Fruit fly (Drosophila melanogaster) whole organism, prepupa: Measurements from ENCODE around the gene nan.
A peak's percentile ranks its signal among the peaks of the same experiment; 100 is the strongest.

ENCODE experiments used
- Blimp-1 ChIP-seq: fragments of 200-800 bp; sonication (Bioruptor generic); optimal IDR thresholded peaks from 3 replicates; lab custom pipeline; 2017; ENCODE audit warnings: missing biosample characterization, missing genetic modification characterization, mild to moderate bottlenecking, moderate library complexity, missing genetic modification reagents
- CG10631 ChIP-seq: fragments of 200-800 bp; sonication (Bioruptor generic); optimal IDR thresholded peaks from 2 replicates; lab custom pipeline; 2016; ENCODE audit warnings: missing biosample characterization, missing genetic modification characterization
- CG11294 ChIP-seq: fragments of 200-800 bp; sonication (Bioruptor generic); IDR thresholded peaks from 2 replicates; pipeline ENCODE4 v1.3.6; 2022; ENCODE audit warnings: missing biosample characterization, missing genetic modification characterization
- CG11762 ChIP-seq: fragments of 200-800 bp; sonication (Bioruptor generic); optimal IDR thresholded peaks from 3 replicates; lab custom pipeline; 2016; ENCODE audit warnings: missing biosample characterization, missing genetic modification characterization; ENCODE audit not compliant: insufficient read depth
- CG11902 ChIP-seq: fragments of 200-800 bp; sonication (Bioruptor generic); optimal IDR thresholded peaks from 3 replicates; lab custom pipeline; 2016; ENCODE audit warnings: missing biosample characterization, missing genetic modification characterization
- CG15336 ChIP-seq: fragments of 200-800 bp; sonication (Bioruptor generic); IDR thresholded peaks from 2 replicates; pipeline ENCODE4 v1.3.6; 2022; ENCODE audit warnings: missing biosample characterization, missing genetic modification characterization
- CG1621 ChIP-seq: fragments of 200-800 bp; sonication (Bioruptor generic); optimal IDR thresholded peaks from 3 replicates; lab custom pipeline; 2018; ENCODE audit warnings: missing biosample characterization, mild to moderate bottlenecking, missing genetic modification characterization
- CG16779 ChIP-seq: fragments of 200-800 bp; sonication (Bioruptor generic); optimal IDR thresholded peaks from 3 replicates; lab custom pipeline; 2017; ENCODE audit warnings: missing biosample characterization, mild to moderate bottlenecking, missing genetic modification characterization
- CG3032 ChIP-seq: fragments of 200-800 bp; optimal IDR thresholded peaks from 2 replicates; lab custom pipeline; 2019; ENCODE audit warnings: missing biosample characterization, mild to moderate bottlenecking, missing genetic modification characterization, moderate library complexity
- CG31627 ChIP-seq: fragments of 200-800 bp; sonication (Bioruptor generic); optimal IDR thresholded peaks from 3 replicates; lab custom pipeline; 2016; ENCODE audit warnings: missing biosample characterization, missing genetic modification characterization
- CG32006 ChIP-seq: fragments of 200-800 bp; sonication (Bioruptor generic); optimal IDR thresholded peaks from 3 replicates; lab custom pipeline; 2017; ENCODE audit warnings: missing biosample characterization, mild to moderate bottlenecking, missing genetic modification characterization
- CG34406 ChIP-seq: fragments of 200-800 bp; sonication (Bioruptor generic); optimal IDR thresholded peaks from 3 replicates; lab custom pipeline; 2016; ENCODE audit warnings: missing biosample characterization, missing genetic modification characterization
- CG3919 ChIP-seq: fragments of 200-800 bp; sonication (Bioruptor generic); optimal IDR thresholded peaks from 3 replicates; lab custom pipeline; 2016; ENCODE audit warnings: missing biosample characterization, missing genetic modification characterization
- CG4318 ChIP-seq: fragments of 200-800 bp; sonication (Bioruptor generic); optimal IDR thresholded peaks from 3 replicates; lab custom pipeline; 2017; ENCODE audit warnings: missing biosample characterization, mild to moderate bottlenecking, missing genetic modification characterization
- CG6163 ChIP-seq: fragments of 200-800 bp; sonication (Bioruptor generic); IDR thresholded peaks from 3 replicates; pipeline ENCODE4 v1.3.6; 2022; ENCODE audit warnings: missing biosample characterization, missing genetic modification characterization
- CG6276 ChIP-seq: fragments of 200-800 bp; sonication (Bioruptor generic); optimal IDR thresholded peaks from 2 replicates; lab custom pipeline; 2017; ENCODE audit warnings: missing biosample characterization, mild to moderate bottlenecking, missing genetic modification characterization
- CG6792 ChIP-seq: fragments of 200-800 bp; sonication (Bioruptor generic); optimal IDR thresholded peaks from 3 replicates; lab custom pipeline; 2016; ENCODE audit warnings: missing biosample characterization, missing genetic modification characterization
- CG6808 ChIP-seq: fragments of 200-800 bp; sonication (Bioruptor generic); optimal IDR thresholded peaks from 3 replicates; lab custom pipeline; 2017; ENCODE audit warnings: missing biosample characterization, missing genetic modification characterization, mild to moderate bottlenecking, moderate library complexity, missing genetic modification reagents
- CG6854 ChIP-seq: fragments of 200-800 bp; sonication (Bioruptor generic); optimal IDR thresholded peaks from 2 replicates; lab custom pipeline; 2017; ENCODE audit warnings: missing biosample characterization, mild to moderate bottlenecking, missing genetic modification characterization
- CG7368 ChIP-seq: fragments of 200-800 bp; sonication (Bioruptor generic); optimal IDR thresholded peaks from 3 replicates; lab custom pipeline; 2016; ENCODE audit warnings: missing biosample characterization, missing genetic modification characterization
- CG8319 ChIP-seq: fragments of 200-800 bp; sonication (Bioruptor generic); optimal IDR thresholded peaks from 3 replicates; lab custom pipeline; 2016; ENCODE audit warnings: missing biosample characterization, missing genetic modification characterization
- CG8632 ChIP-seq: fragments of 200-800 bp; sonication (Bioruptor generic); optimal IDR thresholded peaks from 3 replicates; lab custom pipeline; 2016; ENCODE audit warnings: missing biosample characterization, missing genetic modification characterization
- CG9139 ChIP-seq: fragments of 200-800 bp; sonication (Bioruptor generic); optimal IDR thresholded peaks from 3 replicates; lab custom pipeline; 2017; ENCODE audit warnings: missing biosample characterization, mild to moderate bottlenecking, missing genetic modification characterization
- Eip75B ChIP-seq: fragments of 200-800 bp; sonication (Bioruptor generic); optimal IDR thresholded peaks from 3 replicates; lab custom pipeline; 2016; ENCODE audit warnings: missing biosample characterization, missing genetic modification characterization
- Eip78C ChIP-seq: fragments of 200-800 bp; sonication (Bioruptor generic); peaks from one replicate; lab custom pipeline; 2016; ENCODE audit warnings: missing biosample characterization, missing genetic modification characterization
- Eip93F ChIP-seq: fragments of 200-800 bp; sonication (Bioruptor generic); optimal IDR thresholded peaks from 2 replicates; lab custom pipeline; 2016; ENCODE audit warnings: missing biosample characterization, mild to moderate bottlenecking, missing genetic modification characterization
- Ets96B ChIP-seq: fragments of 200-800 bp; optimal IDR thresholded peaks from 2 replicates; lab custom pipeline; 2019; ENCODE audit warnings: missing biosample characterization, mild to moderate bottlenecking, missing genetic modification characterization, moderate library complexity
- Gug ChIP-seq: fragments of 200-800 bp; sonication (Bioruptor generic); IDR thresholded peaks from 2 replicates; pipeline ENCODE4 v1.3.6; 2022; ENCODE audit warnings: missing biosample characterization, missing genetic modification characterization
- Hr39 ChIP-seq: fragments of 200-800 bp; sonication (Bioruptor generic); optimal IDR thresholded peaks from 2 replicates; lab custom pipeline; 2016; ENCODE audit warnings: missing biosample characterization, missing genetic modification characterization
- Hr4 ChIP-seq: fragments of 200-800 bp; sonication (Bioruptor generic); optimal IDR thresholded peaks from 3 replicates; lab custom pipeline; 2016; ENCODE audit warnings: missing biosample characterization, missing genetic modification characterization
- Met ChIP-seq: fragments of 200-800 bp; sonication (Bioruptor generic); optimal IDR thresholded peaks from 3 replicates; lab custom pipeline; 2016; ENCODE audit warnings: missing biosample characterization, missing genetic modification characterization
- OdsH ChIP-seq: fragments of 200-800 bp; sonication (Bioruptor generic); optimal IDR thresholded peaks from 3 replicates; lab custom pipeline; 2016; ENCODE audit warnings: missing biosample characterization, missing genetic modification characterization
- Smox ChIP-seq: fragments of 200-800 bp; sonication (Bioruptor generic); optimal IDR thresholded peaks from 3 replicates; lab custom pipeline; 2016; ENCODE audit warnings: missing biosample characterization, missing genetic modification characterization
- Sox102F ChIP-seq: fragments of 200-800 bp; sonication (Bioruptor generic); optimal IDR thresholded peaks from 2 replicates; lab custom pipeline; 2016; ENCODE audit warnings: missing biosample characterization, mild to moderate bottlenecking, missing genetic modification characterization
- Sox14 ChIP-seq: fragments of 200-800 bp; sonication (Bioruptor generic); optimal IDR thresholded peaks from 3 replicates; lab custom pipeline; 2016; ENCODE audit warnings: missing biosample characterization, missing genetic modification characterization
- achi ChIP-seq: fragments of 200-800 bp; sonication (Bioruptor generic); optimal IDR thresholded peaks from 3 replicates; lab custom pipeline; 2016; ENCODE audit warnings: missing biosample characterization, missing genetic modification characterization
- acj6 ChIP-seq: fragments of 200-800 bp; sonication (Bioruptor generic); optimal IDR thresholded peaks from 3 replicates; lab custom pipeline; 2016; ENCODE audit warnings: missing biosample characterization, missing genetic modification characterization
- dac ChIP-seq: fragments of 200-800 bp; sonication (Bioruptor generic); optimal IDR thresholded peaks from 2 replicates; lab custom pipeline; 2017; ENCODE audit warnings: missing biosample characterization, mild to moderate bottlenecking, missing genetic modification characterization
- dsx ChIP-seq: fragments of 200-800 bp; optimal IDR thresholded peaks from 3 replicates; lab custom pipeline; 2019; ENCODE audit warnings: missing biosample characterization, mild to moderate bottlenecking, missing genetic modification characterization, moderate library complexity; ENCODE audit not compliant: poor library complexity, severe bottlenecking
- eg ChIP-seq: fragments of 200-800 bp; sonication (Bioruptor generic); IDR thresholded peaks from 3 replicates; pipeline ENCODE4 v1.3.6; 2022; ENCODE audit warnings: missing biosample characterization, missing genetic modification characterization
- esn ChIP-seq: fragments of 200-800 bp; sonication (Bioruptor generic); optimal IDR thresholded peaks from 2 replicates; lab custom pipeline; 2016; ENCODE audit warnings: missing biosample characterization, mild to moderate bottlenecking, missing genetic modification characterization, moderate library complexity
- fd59A ChIP-seq: fragments of 200-800 bp; sonication (Bioruptor generic); optimal IDR thresholded peaks from 2 replicates; lab custom pipeline; 2017; ENCODE audit warnings: missing biosample characterization, mild to moderate bottlenecking, missing genetic modification characterization, missing genetic modification reagents
- fkh ChIP-seq: fragments of 200-800 bp; sonication (Bioruptor generic); optimal IDR thresholded peaks from 3 replicates; lab custom pipeline; 2017; ENCODE audit warnings: missing biosample characterization, mild to moderate bottlenecking, missing genetic modification characterization, moderate library complexity
- lz ChIP-seq: fragments of 200-800 bp; sonication (Bioruptor generic); optimal IDR thresholded peaks from 3 replicates; lab custom pipeline; 2016; ENCODE audit warnings: missing biosample characterization, missing genetic modification characterization
- net ChIP-seq: fragments of 200-800 bp; sonication (Bioruptor generic); optimal IDR thresholded peaks from 3 replicates; lab custom pipeline; 2016; ENCODE audit warnings: missing biosample characterization, missing genetic modification characterization
- pdm3 ChIP-seq: fragments of 200-800 bp; sonication (Bioruptor generic); optimal IDR thresholded peaks from 3 replicates; lab custom pipeline; 2016; ENCODE audit warnings: missing biosample characterization, missing genetic modification characterization
- salr ChIP-seq, 2 experiments: fragments of 200-800 bp; sonication (Bioruptor generic); optimal IDR thresholded peaks; 3 replicates each; lab custom pipeline; 2016 to 2018; ENCODE audit warnings: missing biosample characterization in 2 of 2, missing genetic modification characterization in 2 of 2, mild to moderate bottlenecking in 1 of 2
- spab ChIP-seq: fragments of 200-800 bp; sonication (Bioruptor generic); optimal IDR thresholded peaks from 2 replicates; lab custom pipeline; 2017; ENCODE audit warnings: missing biosample characterization, mild to moderate bottlenecking, missing genetic modification characterization, missing genetic modification reagents
- ss ChIP-seq, 2 experiments: fragments of 200-800 bp; sonication (Bioruptor generic); optimal IDR thresholded peaks; 2 replicates in 1 of 2; 3 replicates in 1 of 2; lab custom pipeline; 2017 to 2018; ENCODE audit warnings: mild to moderate bottlenecking in 2 of 2, missing biosample characterization in 2 of 2, missing genetic modification characterization in 2 of 2, moderate library complexity in 1 of 2
- svp ChIP-seq: fragments of 200-800 bp; sonication (Bioruptor generic); peaks from one replicate; lab custom pipeline; 2016; ENCODE audit warnings: missing biosample characterization, missing genetic modification characterization
- vri ChIP-seq: fragments of 200-800 bp; sonication (Bioruptor generic); optimal IDR thresholded peaks from 3 replicates; lab custom pipeline; 2016; ENCODE audit warnings: missing biosample characterization, mild to moderate bottlenecking, missing genetic modification characterization

Gene nan

DNA sequence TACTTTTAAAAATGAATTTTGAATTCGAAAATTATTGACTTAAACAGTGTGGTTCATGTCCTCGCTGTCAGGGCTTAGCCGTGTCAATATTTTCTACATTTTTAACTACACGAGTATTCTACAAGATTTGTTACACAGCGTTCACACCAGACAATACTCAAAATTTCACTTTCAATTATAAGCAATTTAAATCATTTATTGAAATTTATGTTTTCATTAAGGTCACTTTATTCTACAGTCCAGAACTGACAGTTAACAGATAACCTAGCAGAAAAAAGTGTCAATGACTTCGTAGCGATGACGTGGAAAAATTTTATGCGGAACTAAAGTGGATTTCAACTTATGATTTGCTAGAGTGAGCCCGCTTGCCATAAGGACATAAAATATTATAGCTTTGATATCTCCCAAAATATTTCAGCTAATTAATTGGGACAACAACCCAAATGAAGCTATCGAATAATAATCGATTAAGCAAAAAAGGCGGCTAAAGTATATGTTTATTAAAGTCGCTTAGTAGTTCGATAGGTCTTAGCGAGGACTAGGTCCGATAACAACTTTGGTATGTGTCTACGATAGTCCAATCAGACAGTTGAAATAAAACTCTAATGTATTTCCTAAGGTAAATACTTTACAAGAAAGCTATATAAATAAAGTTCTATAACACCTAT, 643 bp upstream of the nan start:
- no peak for TF ChIP-seq fkh
- TF ChIP-seq Eip78C (GFP tag; lab: Kevin White, UChicago): no peak
- TF ChIP-seq spab (GFP tag; lab: Kevin White, UChicago): no peak
- TF ChIP-seq OdsH: peak; percentile 36
- peak; percentile 8 for TF ChIP-seq Smox (GFP tag; lab: Kevin White, UChicago)
- TF ChIP-seq Eip93F (GFP tag; lab: Kevin White, UChicago): no peak
- no peak for TF ChIP-seq salr (GFP tag; optimal IDR thresholded peaks at IDR 0.05; lab: Kevin White, UChicago)
- no peak for TF ChIP-seq CG1621
- no peak for TF ChIP-seq CG10631 (GFP tag; lab: Kevin White, UChicago)
- TF ChIP-seq lz: no peak
- TF ChIP-seq net (GFP tag; lab: Kevin White, UChicago): peak; percentile 32
- peak; percentile 88 for TF ChIP-seq Blimp-1 (GFP tag; lab: Kevin White, UChicago)
- TF ChIP-seq esn (GFP tag; lab: Kevin White, UChicago): peak; percentile 9
- TF ChIP-seq CG8319 (GFP tag; lab: Kevin White, UChicago): no peak
- TF ChIP-seq pdm3 (GFP tag; lab: Kevin White, UChicago): peak; percentile 54
- TF ChIP-seq Sox102F (GFP tag; lab: Kevin White, UChicago): no peak
- TF ChIP-seq svp (GFP tag; lab: Kevin White, UChicago): peak; percentile 15
- no peak for TF ChIP-seq fd59A (GFP tag; lab: Kevin White, UChicago)
- peak; percentile 86 for TF ChIP-seq CG6163 (GFP tag; lab: Robert Waterston, UW)
- peak; percentile 59 for TF ChIP-seq Gug (GFP tag; lab: Robert Waterston, UW)
- no peak for TF ChIP-seq CG34406 (GFP tag; lab: Kevin White, UChicago)
- TF ChIP-seq CG6792: no peak
- TF ChIP-seq CG4318 (GFP tag; lab: Kevin White, UChicago): no peak
- TF ChIP-seq Met (GFP tag; lab: Kevin White, UChicago): peak; percentile 16
- no peak for TF ChIP-seq CG16779 (tag; lab: Kevin White, UChicago)
- no peak for TF ChIP-seq dac (GFP tag; lab: Kevin White, UChicago)
- TF ChIP-seq ss (GFP tag; optimal IDR thresholded peaks at IDR 0.05; lab: Kevin White, UChicago): no peak
- no peak for TF ChIP-seq CG3032
- TF ChIP-seq vri: no peak
- TF ChIP-seq CG11902 (GFP tag; lab: Kevin White, UChicago): no peak
- peak; percentile 43 for TF ChIP-seq CG32006 (GFP tag; lab: Kevin White, UChicago)
- TF ChIP-seq Hr39 (GFP tag; lab: Kevin White, UChicago): peak; percentile 47
- TF ChIP-seq CG6808 (GFP tag; lab: Kevin White, UChicago): no peak
- no peak for TF ChIP-seq Hr4 (GFP tag; lab: Kevin White, UChicago)
- TF ChIP-seq Ets96B: no peak
- no peak for TF ChIP-seq CG11294 (GFP tag; lab: Robert Waterston, UW)
- peak; percentile 10 for TF ChIP-seq CG8632
- TF ChIP-seq CG15336 (GFP tag; lab: Robert Waterston, UW): peak; percentile 84
- peak; percentile 11 for TF ChIP-seq achi
- TF ChIP-seq CG3919 (GFP tag; lab: Kevin White, UChicago): peak; percentile 61
- TF ChIP-seq CG6854 (GFP tag; lab: Kevin White, UChicago): no peak
- no peak for TF ChIP-seq acj6 (GFP tag; lab: Kevin White, UChicago)
- TF ChIP-seq CG31627 (GFP tag; lab: Kevin White, UChicago): peak; percentile 34
- peak; percentile 81 for TF ChIP-seq eg (GFP tag; lab: Robert Waterston, UW)
- TF ChIP-seq CG9139: no peak
- no peak for TF ChIP-seq CG6276 (GFP tag; lab: Kevin White, UChicago)
- no peak for TF ChIP-seq Eip75B
- TF ChIP-seq CG11762 (GFP tag; lab: Kevin White, UChicago): peak; percentile 35
- TF ChIP-seq dsx (GFP tag; lab: Kevin White, UChicago): no peak
- peak; percentile 37 for TF ChIP-seq CG7368
- no peak for TF ChIP-seq Sox14 (GFP tag; lab: Kevin White, UChicago)
